Worm (Caenorhabditis elegans): ENCODE data around the gene E02C12.12.

E02C12.12 gene

DNA sequence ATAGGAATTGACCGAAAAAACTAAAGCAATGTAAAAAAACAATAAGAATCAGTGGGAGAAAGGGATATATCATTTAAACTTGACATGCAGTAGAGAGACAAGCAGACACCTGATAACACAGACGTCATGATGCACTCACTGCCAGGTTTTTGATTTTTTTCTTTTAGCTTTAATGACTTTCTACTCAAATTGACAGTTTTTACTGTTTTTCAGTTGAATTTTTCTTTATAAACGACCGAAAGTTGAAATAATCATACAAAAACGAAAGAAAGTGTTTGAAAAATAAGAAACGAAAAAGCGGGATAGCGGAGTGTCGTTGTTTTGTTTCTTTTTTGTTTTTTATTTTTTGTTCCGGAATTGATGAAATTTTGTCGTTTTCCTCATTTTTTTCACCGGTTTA, 47.9 kb downstream of the E02C12.12 start, which contains the start of gene ucp-4 (continued):
- TF ChIP-seq pha-4 (GFP tag; IDR thresholded peaks at IDR 0.05) (no peak), pha-4 (tag; optimal IDR thresholded peaks at IDR 0.05) (no peak), Y105C5A.15 (GFP tag; IDR thresholded peaks at IDR 0.05) (no peak), mes-2 (tag; optimal IDR thresholded peaks at IDR 0.05; ENCODE audit: poor library complexity, severe bottlenecking) (no peak), skn-1 (tag; optimal IDR thresholded peaks at IDR 0.05) (no peak), D1046.2 (GFP tag; IDR thresholded peaks at IDR 0.05) (no peak), sdz-12 (GFP tag; optimal IDR thresholded peaks at IDR 0.05) (no peak), hlh-30 (tag; optimal IDR thresholded peaks at IDR 0.05; ENCODE audit: insufficient read depth) (peak; percentile 14), egl-27 (tag; optimal IDR thresholded peaks at IDR 0.05) (no peak), zip-11 (GFP tag; IDR thresholded peaks at IDR 0.05) (no peak), snpc-1.2 (GFP tag; IDR thresholded peaks at IDR 0.05) (no peak), daf-12 (tag; optimal IDR thresholded peaks at IDR 0.05) (no peak), set-16 (GFP tag; IDR thresholded peaks at IDR 0.05) (no peak), lin-38 (GFP tag; IDR thresholded peaks at IDR 0.05) (no peak), hlh-11 (tag; optimal IDR thresholded peaks at IDR 0.05) (peak; percentile 29), attf-4 (tag; optimal IDR thresholded peaks at IDR 0.05) (no peak), F49E8.2 (tag; optimal IDR thresholded peaks at IDR 0.05; ENCODE audit: borderline replicate concordance) (no peak), Y5F2A.4 (GFP tag; optimal IDR thresholded peaks at IDR 0.05) (no peak), unc-39 (tag; optimal IDR thresholded peaks at IDR 0.05) (no peak), zag-1 (tag; optimal IDR thresholded peaks at IDR 0.05) (no peak), dve-1 (tag; optimal IDR thresholded peaks at IDR 0.05; ENCODE audit: insufficient read depth) (peak; percentile 8), T20F7.1 (GFP tag; optimal IDR thresholded peaks at IDR 0.05) (peak; percentile 85), lin-15B (tag; optimal IDR thresholded peaks at IDR 0.05) (no peak)

DNA sequence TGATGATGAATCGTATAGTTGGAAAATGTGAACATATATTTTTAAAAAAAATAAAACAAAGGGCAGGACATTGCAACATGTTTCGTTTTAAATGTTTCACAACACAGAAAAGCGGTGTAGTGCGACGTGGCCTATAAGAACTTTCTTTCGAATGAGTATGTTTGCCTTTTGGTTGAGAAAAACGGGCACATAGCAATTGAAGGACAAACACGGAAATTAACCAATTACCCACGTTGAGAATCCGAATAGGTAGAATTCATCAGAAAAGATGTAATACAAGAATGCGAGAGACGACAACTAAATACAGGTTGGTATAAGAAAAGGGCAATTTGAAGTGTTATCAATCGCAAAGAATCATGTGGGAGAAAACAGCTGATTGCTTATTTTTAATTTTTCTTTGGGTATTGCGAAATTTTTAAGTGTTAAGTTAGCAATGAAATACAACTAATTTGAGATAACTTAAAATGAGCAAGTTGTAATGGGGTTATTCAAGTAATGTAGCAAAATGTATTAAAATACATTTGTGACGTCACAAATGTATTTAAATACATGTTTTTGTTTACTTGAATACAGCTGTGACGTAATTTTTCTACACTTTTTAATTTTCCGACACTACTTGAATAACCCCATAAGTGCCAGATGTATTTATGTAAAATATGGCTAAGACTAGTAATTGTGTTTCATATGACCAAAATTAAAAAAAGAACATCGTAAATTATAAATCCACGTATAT, 48.6 kb downstream of the E02C12.12 start, which contains the start of gene acl-14:
Gene acl-14 (minus strand): TSS at position 316 of the 733 bp plus-strand sequence.
- TF ChIP-seq nhr-28 (tag; optimal IDR thresholded peaks at IDR 0.05) (peak; percentile 64), dmd-8 (GFP tag; IDR thresholded peaks at IDR 0.05) (no peak), dmd-6 (GFP tag; IDR thresholded peaks at IDR 0.05) (peak; percentile 31; the same call in 1 of the 2 replicates), hlh-30 (tag; optimal IDR thresholded peaks at IDR 0.05; ENCODE audit: insufficient read depth) (peak; percentile 30), mdl-1 (tag; optimal IDR thresholded peaks at IDR 0.05) (peak in 1 of 2 experiments; percentile 10), tag-97 (GFP tag; IDR thresholded peaks at IDR 0.05) (no peak), daf-16 (GFP tag; optimal IDR thresholded peaks at IDR 0.05) (no peak), daf-16 (tag; optimal IDR thresholded peaks at IDR 0.05) (peak; percentile 34), aha-1 (tag) (peak; percentile 82), cey-2 (tag; optimal IDR thresholded peaks at IDR 0.05; ENCODE audit: borderline replicate concordance, insufficient read depth) (no peak), mep-1 (tag; optimal IDR thresholded peaks at IDR 0.05) (peak; percentile 13), mes-2 (tag; optimal IDR thresholded peaks at IDR 0.05; ENCODE audit: poor library complexity, severe bottlenecking) (peak; percentile 28), unc-62 (GFP tag; optimal IDR thresholded peaks at IDR 0.05 in 1 of 2) (peak in 1 of 2 experiments; percentile 36), unc-62 (tag; optimal IDR thresholded peaks at IDR 0.05) (no peak)

- TF ChIP-seq F10B5.3 (tag; optimal IDR thresholded peaks at IDR 0.05) (no peak), nhr-237 (tag; optimal IDR thresholded peaks at IDR 0.05) (no peak), spr-1 (tag; optimal IDR thresholded peaks at IDR 0.05) (no peak), hlh-11 (tag; optimal IDR thresholded peaks at IDR 0.05) (no peak), nhr-28 (tag; optimal IDR thresholded peaks at IDR 0.05) (peak; percentile 3), aha-1 (tag) (peak; percentile 95), ZK337.2 (GFP tag; IDR thresholded peaks at IDR 0.05) (no peak), egl-27 (tag; optimal IDR thresholded peaks at IDR 0.05) (no peak), ctbp-1 (GFP tag; IDR thresholded peaks at IDR 0.05) (no peak), ceh-20 (GFP tag; IDR thresholded peaks at IDR 0.05) (no peak), R02D3.7 (tag; optimal IDR thresholded peaks at IDR 0.05) (no peak), nhr-11 (tag; optimal IDR thresholded peaks at IDR 0.05) (peak; percentile 20), lin-13 (GFP tag; optimal IDR thresholded peaks at IDR 0.05) (no peak), ztf-11 (tag; optimal IDR thresholded peaks at IDR 0.05) (no peak), ceh-28 (tag; optimal IDR thresholded peaks at IDR 0.05) (no peak), T20F7.1 (GFP tag; optimal IDR thresholded peaks at IDR 0.05) (no peak), T26A8.4 (GFP tag; IDR thresholded peaks at IDR 0.05) (no peak), fkh-10 (GFP tag; optimal IDR thresholded peaks at IDR 0.05) (no peak)
These were observed 49.4 kb downstream of the E02C12.12 start for ce11 chrV:9332611-9333315.
